Fruit fly (Drosophila melanogaster): ENCODE measurements around the gene Ctr9.

DNA sequence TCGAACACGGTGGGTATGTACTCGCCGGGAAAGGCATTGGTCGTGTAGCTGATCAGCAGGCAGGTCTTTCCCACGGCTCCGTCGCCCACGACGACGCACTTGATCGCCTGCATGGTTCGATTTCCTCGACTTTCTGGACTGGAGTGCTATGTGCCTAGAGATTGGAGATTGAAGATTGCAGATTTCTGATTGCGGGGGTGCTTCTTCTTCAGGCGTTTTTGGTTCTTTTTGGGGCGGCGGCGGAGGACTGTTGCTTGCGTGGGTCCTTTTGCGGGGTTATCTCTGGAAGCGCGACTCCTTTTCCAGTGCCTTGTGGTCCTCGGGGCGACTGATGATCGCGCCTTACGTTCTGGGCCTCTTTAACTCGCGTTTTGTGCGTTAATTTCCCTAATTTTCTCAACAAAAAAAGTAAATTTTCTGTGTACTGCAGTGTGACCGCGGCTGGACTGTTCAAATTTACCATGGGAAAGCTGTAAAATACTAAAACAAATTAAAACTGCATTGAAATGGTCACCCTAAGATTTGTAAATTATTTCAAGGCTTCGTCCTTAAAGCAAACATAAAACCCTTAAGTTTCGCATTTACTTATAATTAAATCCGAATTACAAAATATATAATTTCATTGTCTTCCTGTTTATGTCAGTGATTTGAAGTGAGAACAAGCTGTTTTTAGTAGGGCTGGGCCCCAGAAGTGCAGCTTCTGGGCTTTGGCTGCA lies 4.6 kb upstream of the Ctr9 start, which contains the start of the genes Rac1 and Acat2:
- no peak for TF ChIP-seq CG8478 (optimal IDR thresholded peaks at IDR 0.05)
- no peak for TF ChIP-seq CTCF (optimal IDR thresholded peaks at IDR 0.05)
